Fruit fly (Drosophila melanogaster): Measurements from ENCODE around the gene hng3.

The hng3 gene

dm6 chr3L:765515-766292 lies 10.4 kb upstream of the hng3 start (continued):
- TF ChIP-seq ara (GFP tag; IDR thresholded peaks at IDR 0.05) (peak; percentile 36; the same call in 1 of the 2 replicates), CG31365 (tag; optimal IDR thresholded peaks at IDR 0.05) (no peak), nau (GFP tag; optimal IDR thresholded peaks at IDR 0.05) (peak; percentile 48), Drgx (GFP tag; IDR thresholded peaks at IDR 0.05) (peak; percentile 65), p53 (GFP tag; optimal IDR thresholded peaks at IDR 0.05) (no peak), Elba2 (GFP tag; optimal IDR thresholded peaks at IDR 0.05) (no peak), ftz-f1 (GFP tag; optimal IDR thresholded peaks at IDR 0.05) (no peak), CG8089 (GFP tag; optimal IDR thresholded peaks at IDR 0.05) (no peak), ranshi (GFP tag; IDR thresholded peaks at IDR 0.05) (peak; percentile 24; the same call in 1 of the 2 replicates), CG11695 (GFP tag; IDR thresholded peaks at IDR 0.05) (0 out of 3 replicates have a peak, but pooled peaks have one; percentile 30), slou (GFP tag; optimal IDR thresholded peaks at IDR 0.05) (no peak), jing (GFP tag; optimal IDR thresholded peaks at IDR 0.05) (peak; percentile 30), D19A (tag; optimal IDR thresholded peaks at IDR 0.05) (peak; percentile 78), Adf1 (GFP tag; IDR thresholded peaks at IDR 0.05) (no peak), pzg (GFP tag; optimal IDR thresholded peaks at IDR 0.05) (no peak), sc (optimal IDR thresholded peaks at IDR 0.05) (no peak), sc (GFP tag; optimal IDR thresholded peaks at IDR 0.05) (peak; percentile 38), CG2678 (tag; optimal IDR thresholded peaks at IDR 0.05) (peak; percentile 40), lab (GFP tag; optimal IDR thresholded peaks at IDR 0.05) (peak; percentile 48), tx (GFP tag; optimal IDR thresholded peaks at IDR 0.05) (no peak), Ets65A (GFP tag) (peak; percentile 81), sob (GFP tag; IDR thresholded peaks at IDR 0.05) (no peak), CkIIα-i1 (GFP tag; IDR thresholded peaks at IDR 0.05) (no peak), CG9727 (GFP tag; optimal IDR thresholded peaks at IDR 0.05) (peak; percentile 34), CG17328 (GFP tag; IDR thresholded peaks at IDR 0.05) (0 out of 2 replicates have a peak, but pooled peaks have one; percentile 34), CG12104 (GFP tag; optimal IDR thresholded peaks at IDR 0.05) (peak; percentile 24), HHEX (GFP tag; optimal IDR thresholded peaks at IDR 0.05) (peak; percentile 7), Blimp-1 (GFP tag; optimal IDR thresholded peaks at IDR 0.05) (peak; percentile 10), ATbp (GFP tag; optimal IDR thresholded peaks at IDR 0.05) (peak; percentile 24), CG5953 (GFP tag; IDR thresholded peaks at IDR 0.05) (no peak), lola (GFP tag; optimal IDR thresholded peaks at IDR 0.05) (no peak), dati (GFP tag; IDR thresholded peaks at IDR 0.05) (no peak), CG1603 (tag; optimal IDR thresholded peaks at IDR 0.05) (peak; percentile 44), lbe (GFP tag; optimal IDR thresholded peaks at IDR 0.05) (peak; percentile 47)

- TF ChIP-seq zfh1 (GFP tag; IDR thresholded peaks at IDR 0.05) = 0 out of 3 replicates have a peak, but pooled peaks have one; percentile 5
- peak; percentile 29 for TF ChIP-seq sens (GFP tag)
- no peak for TF ChIP-seq CG3407 (GFP tag; optimal IDR thresholded peaks at IDR 0.05)
These were observed 9.8 kb upstream of the hng3 start for dm6 chr3L:765095-765494.

- TF ChIP-seq CG13894 (tag; optimal IDR thresholded peaks at IDR 0.05) (no peak), Gug (GFP tag; IDR thresholded peaks at IDR 0.05) (peak; percentile 36; the same call in 1 of the 4 replicates), stc (GFP tag; IDR thresholded peaks at IDR 0.05) (peak; percentile 62), CG10431 (GFP tag; optimal IDR thresholded peaks at IDR 0.05) (no peak), Ets65A (GFP tag) (peak; percentile 92), Fer1 (GFP tag; optimal IDR thresholded peaks at IDR 0.05) (peak; percentile 0), CG14710 (tag; optimal IDR thresholded peaks at IDR 0.05) (peak; percentile 3), zen (tag; optimal IDR thresholded peaks at IDR 0.05) (no peak), CG4424 (GFP tag; optimal IDR thresholded peaks at IDR 0.05) (peak; percentile 51), otp (GFP tag; IDR thresholded peaks at IDR 0.05) (peak; percentile 68), Blimp-1 (GFP tag; optimal IDR thresholded peaks at IDR 0.05) (peak; percentile 36), CG17328 (GFP tag; IDR thresholded peaks at IDR 0.05) (peak; percentile 66), wor (GFP tag; IDR thresholded peaks at IDR 0.05) (peak; percentile 26; the same call in 1 of the 2 replicates), CG3407 (GFP tag; optimal IDR thresholded peaks at IDR 0.05) (peak; percentile 16), B-H2 (GFP tag; optimal IDR thresholded peaks at IDR 0.05) (no peak), chif (GFP tag; optimal IDR thresholded peaks at IDR 0.05) (peak in 1 of 2 experiments; percentile 11)
These were observed 9.0 kb upstream of the hng3 start for dm6 chr3L:764329-764728.

Data from whole organism, embryonic.